Worm (Caenorhabditis elegans) whole organism, young adult: Measurements from ENCODE around the gene saeg-1.

Source experiments
- B0336.3 ChIP-seq: fragments of 200-800 bp; sonication (Bioruptor generic); IDR thresholded peaks from 2 replicates; pipeline ENCODE4 v1.3.6; 2022; ENCODE audit warnings: missing genetic modification characterization, missing compliant biosample characterization
- C17E4.6 ChIP-seq: fragments of 200-800 bp; sonication (Bioruptor generic); IDR thresholded peaks from 2 replicates; pipeline ENCODE4 v1.3.6; 2022; ENCODE audit warnings: missing genetic modification reagents, missing genetic modification characterization, missing compliant biosample characterization
- D2030.7 ChIP-seq: fragments of 200-800 bp; sonication (Bioruptor generic); IDR thresholded peaks from 2 replicates; pipeline ENCODE4 v1.3.6; 2022; ENCODE audit warnings: missing genetic modification reagents, missing genetic modification characterization, missing compliant biosample characterization
- F10E7.11 ChIP-seq: sonication (generic microtip); optimal IDR thresholded peaks from 2 replicates; lab custom pipeline; 2017; ENCODE audit warnings: mild to moderate bottlenecking, missing genetic modification characterization, moderate library complexity, missing compliant biosample characterization
- F23B12.7 ChIP-seq: sonication (generic microtip); optimal IDR thresholded peaks from 2 replicates; lab custom pipeline; 2017; ENCODE audit warnings: missing genetic modification characterization, mild to moderate bottlenecking, missing compliant biosample characterization, antibody characterized with exemption, moderate library complexity; ENCODE audit not compliant: insufficient read depth
- F37B4.10 ChIP-seq: fragments of 200-800 bp; sonication (Bioruptor generic); IDR thresholded peaks from 2 replicates; pipeline ENCODE4 v1.3.6; 2022; ENCODE audit warnings: missing genetic modification characterization, missing compliant biosample characterization
- F52B5.7 ChIP-seq: sonication (generic microtip); optimal IDR thresholded peaks from 2 replicates; lab custom pipeline; 2016; ENCODE audit warnings: mild to moderate bottlenecking, missing genetic modification characterization, missing compliant biosample characterization
- F57C9.4 ChIP-seq: sonication (generic microtip); optimal IDR thresholded peaks from 2 replicates; lab custom pipeline; 2017; ENCODE audit warnings: mild to moderate bottlenecking, missing genetic modification characterization, missing compliant biosample characterization
- Y53F4B.3 ChIP-seq: fragments of 200-800 bp; sonication (Bioruptor generic); IDR thresholded peaks from 2 replicates; pipeline ENCODE4 v1.3.6; 2022; ENCODE audit warnings: missing genetic modification reagents, missing genetic modification characterization, missing compliant biosample characterization
- Y79H2A.3 ChIP-seq: fragments of 200-800 bp; sonication (Bioruptor generic); conservative IDR thresholded peaks from 2 replicates; pipeline ENCODE4 v1.3.6; 2022; ENCODE audit warnings: missing genetic modification reagents, missing genetic modification characterization, missing compliant biosample characterization
- Y95B8A.8 ChIP-seq: fragments of 200-800 bp; sonication (Bioruptor generic); IDR thresholded peaks from 2 replicates; pipeline ENCODE4 v1.3.6; 2022; ENCODE audit warnings: missing genetic modification reagents, missing genetic modification characterization, missing compliant biosample characterization
- ZK185.1 ChIP-seq: sonication (generic microtip); optimal IDR thresholded peaks from 2 replicates; lab custom pipeline; 2016; ENCODE audit warnings: mild to moderate bottlenecking, missing genetic modification characterization, missing compliant biosample characterization; ENCODE audit not compliant: poor library complexity, severe bottlenecking
- ama-1 ChIP-seq, 3 experiments: fragments of 150-350 bp in 1 of 3; sonication (generic microtip) in 2 of 3; optimal IDR thresholded peaks; 2 replicates each; lab custom pipeline; 2014 to 2018; ENCODE audit warnings: missing biosample characterization in 2 of 3, missing genetic modification characterization in 2 of 3, missing genetic modification reagents in 2 of 3
- aptf-3 ChIP-seq: fragments of 200-800 bp; sonication (Bioruptor generic); IDR thresholded peaks from 2 replicates; pipeline ENCODE4 v1.3.6; 2022; ENCODE audit warnings: missing genetic modification characterization, missing compliant biosample characterization
- attf-3 ChIP-seq: fragments of 200-800 bp; sonication (Bioruptor generic); conservative IDR thresholded peaks from 2 replicates; pipeline ENCODE4 v1.3.6; 2022; ENCODE audit warnings: missing genetic modification reagents, missing genetic modification characterization, missing compliant biosample characterization
- attf-5 ChIP-seq: fragments of 200-800 bp; sonication (Bioruptor generic); optimal IDR thresholded peaks from 2 replicates; lab custom pipeline; 2018; ENCODE audit warnings: mild to moderate bottlenecking, missing genetic modification characterization, missing compliant biosample characterization
- cebp-1 ChIP-seq, 2 experiments: fragments of 200-800 bp in 1 of 2; sonication (Bioruptor generic) in 1 of 2; sonication (generic microtip) in 1 of 2; IDR thresholded peaks in 1 of 2; optimal IDR thresholded peaks in 1 of 2; 2 replicates each; pipeline versions ENCODE4 v1.3.6 to Lab custom; 2017 to 2022; ENCODE audit warnings: missing compliant biosample characterization in 2 of 2, missing genetic modification characterization in 2 of 2, mild to moderate bottlenecking in 1 of 2, missing genetic modification reagents in 1 of 2, moderate library complexity in 1 of 2
- ceh-58 ChIP-seq: fragments of 200-800 bp; sonication (Bioruptor generic); IDR thresholded peaks from 2 replicates; pipeline ENCODE4 v1.3.6; 2022; ENCODE audit warnings: missing genetic modification characterization, missing compliant biosample characterization
- ekl-4 ChIP-seq: fragments of 200-800 bp; sonication (Bioruptor generic); IDR thresholded peaks from 2 replicates; pipeline ENCODE4 v1.3.6; 2022; ENCODE audit warnings: missing genetic modification reagents, missing genetic modification characterization, missing compliant biosample characterization
- ets-4 ChIP-seq: fragments of 200-800 bp; sonication (Bioruptor generic); optimal IDR thresholded peaks from 2 replicates; lab custom pipeline; 2018; ENCODE audit warnings: mild to moderate bottlenecking, missing genetic modification characterization, missing compliant biosample characterization
- gei-17 ChIP-seq: fragments of 200-800 bp; sonication (Bioruptor generic); optimal IDR thresholded peaks from 2 replicates; lab custom pipeline; 2018; ENCODE audit warnings: mild to moderate bottlenecking, missing genetic modification characterization, missing compliant biosample characterization
- hlh-26 ChIP-seq: fragments of 200-800 bp; sonication (Bioruptor generic); conservative IDR thresholded peaks from 2 replicates; pipeline ENCODE4 v1.3.6; 2022; ENCODE audit warnings: missing genetic modification reagents, missing genetic modification characterization, missing compliant biosample characterization
- hmg-1.2 ChIP-seq: fragments of 200-800 bp; sonication (Bioruptor generic); IDR thresholded peaks from 2 replicates; pipeline ENCODE4 v1.3.6; 2022; ENCODE audit warnings: missing genetic modification reagents, missing genetic modification characterization, missing compliant biosample characterization
- let-607 ChIP-seq, 2 experiments: fragments of 200-800 bp in 1 of 2; sonication (Bioruptor generic) in 1 of 2; sonication (generic microtip) in 1 of 2; optimal IDR thresholded peaks; 2 replicates each; lab custom pipeline; 2016 to 2018; ENCODE audit warnings: mild to moderate bottlenecking in 2 of 2, missing compliant biosample characterization in 2 of 2, missing genetic modification characterization in 2 of 2, moderate library complexity in 2 of 2, missing genotype in 1 of 2
- lin-35 ChIP-seq, 3 experiments: fragments of 150-350 bp in 2 of 3; sonication (generic microtip) in 1 of 3; optimal IDR thresholded peaks; 2 replicates each; lab custom pipeline; 2014 to 2018; ENCODE audit warnings: missing biosample characterization in 3 of 3, missing genetic modification characterization in 3 of 3, missing genetic modification reagents in 3 of 3
- lin-40 ChIP-seq: sonication (generic microtip); optimal IDR thresholded peaks from 2 replicates; lab custom pipeline; 2016; ENCODE audit warnings: missing genetic modification characterization, mild to moderate bottlenecking, missing compliant biosample characterization, missing genotype, missing genetic modification reagents
- lsl-1 ChIP-seq: fragments of 200-800 bp; sonication (Bioruptor generic); optimal IDR thresholded peaks from 2 replicates; lab custom pipeline; 2018; ENCODE audit warnings: mild to moderate bottlenecking, missing genetic modification characterization, moderate library complexity, missing compliant biosample characterization
- mcd-1 ChIP-seq: fragments of 200-800 bp; sonication (Bioruptor generic); IDR thresholded peaks from 2 replicates; pipeline ENCODE4 v1.3.6; 2022; ENCODE audit warnings: missing genetic modification reagents, missing genetic modification characterization, missing compliant biosample characterization
- nfya-1 ChIP-seq: sonication (generic microtip); optimal IDR thresholded peaks from 2 replicates; lab custom pipeline; 2017; ENCODE audit warnings: antibody characterized with exemption, missing compliant biosample characterization, missing genetic modification characterization, borderline replicate concordance; ENCODE audit not compliant: insufficient read depth
- nfya-2 ChIP-seq: fragments of 200-800 bp; sonication (Bioruptor generic); IDR thresholded peaks from 2 replicates; pipeline ENCODE4 v1.3.6; 2022; ENCODE audit warnings: missing genetic modification reagents, missing genetic modification characterization, missing compliant biosample characterization
- nhr-80 ChIP-seq: sonication (generic microtip); optimal IDR thresholded peaks from 2 replicates; lab custom pipeline; 2016; ENCODE audit warnings: missing genetic modification characterization, missing compliant biosample characterization
- rcor-1 ChIP-seq: fragments of 200-800 bp; sonication (Bioruptor generic); IDR thresholded peaks from 2 replicates; pipeline ENCODE4 v1.3.6; 2022; ENCODE audit warnings: missing genetic modification reagents, missing genetic modification characterization, missing compliant biosample characterization
- rpc-1 ChIP-seq, 2 experiments: fragments of 150-350 bp in 1 of 2; sonication (generic microtip) in 1 of 2; optimal IDR thresholded peaks; 2 replicates each; lab custom pipeline; 2014 to 2018; ENCODE audit warnings: missing biosample characterization in 1 of 2, missing genetic modification characterization in 1 of 2, missing genetic modification reagents in 1 of 2, missing genotype in 1 of 2
- zim-3 ChIP-seq: sonication (generic microtip); optimal IDR thresholded peaks from 2 replicates; lab custom pipeline; 2017; ENCODE audit warnings: mild to moderate bottlenecking, missing genetic modification characterization, moderate library complexity, missing compliant biosample characterization
- ztf-26 ChIP-seq: sonication (generic microtip); optimal IDR thresholded peaks from 2 replicates; lab custom pipeline; 2017; ENCODE audit warnings: missing genetic modification characterization, missing compliant biosample characterization
- ztf-6 ChIP-seq: fragments of 200-800 bp; sonication (Bioruptor generic); IDR thresholded peaks from 2 replicates; pipeline ENCODE4 v1.3.6; 2022; ENCODE audit warnings: missing genetic modification reagents, missing genetic modification characterization, missing compliant biosample characterization

The saeg-1 gene

DNA sequence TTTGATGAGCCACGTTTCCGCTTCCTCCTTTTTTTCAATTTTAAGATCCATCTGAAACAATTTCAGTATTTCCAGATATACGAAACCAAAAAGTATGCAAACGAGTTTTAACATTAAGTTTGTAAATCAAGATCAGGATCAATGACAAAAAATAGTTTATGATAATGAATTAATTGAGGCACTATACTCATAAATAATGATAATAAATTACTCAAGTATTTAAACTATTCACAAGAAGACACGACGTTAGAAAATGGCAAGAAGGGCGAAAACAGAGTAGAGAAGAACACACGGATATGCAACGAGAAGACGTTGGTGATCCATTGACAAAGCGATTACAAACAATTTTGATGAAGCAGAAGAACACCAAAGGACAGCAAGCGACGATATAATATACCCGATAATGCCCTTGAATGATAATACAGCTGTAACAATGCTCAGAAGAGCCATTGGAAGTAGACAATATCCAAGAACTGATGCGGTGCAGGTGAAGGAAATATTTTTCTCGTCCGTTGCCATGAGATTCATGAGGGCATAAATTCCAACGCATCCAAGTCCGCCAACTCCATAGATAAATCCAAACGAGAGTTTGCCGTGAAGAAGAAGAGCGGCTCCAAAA, 28.1 kb upstream of the saeg-1 start, which contains the start of gene F32D8.4:
TSS of gene F32D8.4 (minus strand) at position 51 of the 619 bp plus-strand sequence.
- TF ChIP-seq aptf-3 (GFP tag; lab: Robert Waterston, UW) (no peak), mcd-1 (GFP tag; lab: Robert Waterston, UW) (no peak), gei-17 (GFP tag; lab: Kevin White, UChicago) (no peak), D2030.7 (no peak), lsl-1 (GFP tag; lab: Kevin White, UChicago) (no peak), rpc-1 (optimal IDR thresholded peaks at IDR 0.05; lab: Kevin White, UChicago) (no peak), rpc-1 (tag; optimal IDR thresholded peaks at IDR 0.05; lab: Kevin White, UChicago) (no peak), ztf-26 (tag; lab: Kevin White, UChicago) (no peak), let-607 (tag; optimal IDR thresholded peaks at IDR 0.05; lab: Kevin White, UChicago) (no peak), nfya-1 (tag; lab: Kevin White, UChicago) (no peak), ekl-4 (GFP tag; lab: Robert Waterston, UW) (no peak), F37B4.10 (GFP tag; lab: Robert Waterston, UW) (no peak), F52B5.7 (no peak), Y95B8A.8 (GFP tag; lab: Robert Waterston, UW) (no peak), hlh-26 (GFP tag; lab: Robert Waterston, UW) (no peak), ceh-58 (no peak)

DNA sequence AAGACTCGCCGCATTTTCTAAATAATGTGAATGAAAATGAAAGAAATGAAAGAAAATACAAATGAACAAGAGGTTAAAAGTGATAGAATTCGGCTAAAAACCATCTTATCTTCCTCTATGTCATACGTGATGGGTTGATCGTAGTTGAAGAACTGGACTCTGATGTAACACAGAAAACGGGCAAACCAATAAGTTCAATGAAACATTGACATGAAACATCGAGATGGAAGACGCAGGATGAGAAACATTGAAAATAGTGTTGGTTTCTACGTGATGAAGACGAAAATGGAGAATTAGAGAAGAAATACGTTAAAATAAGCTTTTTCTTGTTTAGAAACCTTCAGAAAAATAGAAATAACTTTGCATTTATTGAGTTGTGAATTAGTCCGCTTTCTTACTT, 25.5 kb upstream of the saeg-1 start, which contains the start of gene F32D8.12:
TSS of gene F32D8.12 (minus strand) at position 48 of the 400 bp plus-strand sequence.
- TF ChIP-seq cebp-1 (GFP tag; IDR thresholded peaks at IDR 0.05; lab: Robert Waterston, UW) (no peak), cebp-1 (tag; optimal IDR thresholded peaks at IDR 0.05; lab: Kevin White, UChicago) (peak; percentile 38), nhr-80 (peak; percentile 22), lin-40 (tag; lab: Kevin White, UChicago) (peak; percentile 10), ztf-26 (tag; lab: Kevin White, UChicago) (peak; percentile 10), lin-35 (GFP tag; optimal IDR thresholded peaks at IDR 0.05; lab: Kevin White, UChicago) (peak in 1 of 3 experiments; percentile 36), nfya-2 (GFP tag; lab: Robert Waterston, UW) (no peak), ztf-6 (no peak), hmg-1.2 (GFP tag; lab: Robert Waterston, UW) (peak; percentile 96), B0336.3 (0 out of 2 replicates have a peak, but pooled peaks have one; percentile 30), attf-3 (no peak), rcor-1 (GFP tag; lab: Robert Waterston, UW) (no peak), ets-4 (GFP tag; lab: Kevin White, UChicago) (no peak), C17E4.6 (GFP tag; lab: Robert Waterston, UW) (no peak), F37B4.10 (GFP tag; lab: Robert Waterston, UW) (no peak), F52B5.7 (no peak), ZK185.1 (peak; percentile 9), ama-1 (optimal IDR thresholded peaks at IDR 0.05; lab: Kevin White, UChicago) (no peak), ama-1 (GFP tag; optimal IDR thresholded peaks at IDR 0.05; lab: Kevin White, UChicago) (no peak)

DNA sequence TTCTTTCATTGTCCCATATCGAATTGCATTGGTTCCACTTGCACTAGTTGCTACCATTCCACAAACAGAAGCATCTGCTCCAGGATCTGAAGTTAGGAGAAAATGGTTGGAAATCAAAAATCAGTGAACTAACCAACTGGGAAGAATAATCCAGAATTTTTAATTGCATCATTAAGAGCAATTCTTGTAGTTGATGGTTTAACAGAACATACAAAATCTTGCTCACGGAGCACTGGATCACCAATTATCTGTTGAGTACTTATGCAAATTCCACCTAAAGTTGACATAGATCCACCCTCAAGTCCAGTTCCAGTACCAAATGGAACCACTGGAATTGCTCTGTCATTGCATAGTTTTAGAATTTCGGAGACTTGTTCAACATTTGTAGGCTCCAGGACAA, 24.3 kb upstream of the saeg-1 start:
- TF ChIP-seq Y79H2A.3 (GFP tag; lab: Robert Waterston, UW) (no peak), F57C9.4 (tag; lab: Kevin White, UChicago) (peak; percentile 12), F10E7.11 (tag; lab: Kevin White, UChicago) (no peak), F23B12.7 (tag; lab: Kevin White, UChicago) (no peak), Y53F4B.3 (GFP tag; lab: Robert Waterston, UW) (no peak), hlh-26 (GFP tag; lab: Robert Waterston, UW) (no peak), zim-3 (tag; lab: Kevin White, UChicago) (no peak), attf-5 (GFP tag; lab: Kevin White, UChicago) (no peak), ets-4 (GFP tag; lab: Kevin White, UChicago) (no peak)
